Worm (Caenorhabditis elegans) whole organism, young adult: ENCODE measurements around the gene lgc-20.
A peak's percentile ranks its signal among the peaks of the same experiment; 100 is the strongest.

Source experiments
- B0261.1 ChIP-seq: sonication (generic microtip); optimal IDR thresholded peaks from 2 replicates; lab custom pipeline; 2016; ENCODE audit warnings: mild to moderate bottlenecking, missing genetic modification characterization, moderate library complexity, missing compliant biosample characterization
- B0336.3 ChIP-seq: fragments of 200-800 bp; sonication (Bioruptor generic); IDR thresholded peaks from 2 replicates; pipeline ENCODE4 v1.3.6; 2022; ENCODE audit warnings: missing genetic modification characterization, missing compliant biosample characterization
- F10E7.11 ChIP-seq: sonication (generic microtip); optimal IDR thresholded peaks from 2 replicates; lab custom pipeline; 2017; ENCODE audit warnings: mild to moderate bottlenecking, missing genetic modification characterization, moderate library complexity, missing compliant biosample characterization
- F22D6.2 ChIP-seq: sonication (generic microtip); optimal IDR thresholded peaks from 2 replicates; lab custom pipeline; 2016; ENCODE audit warnings: mild to moderate bottlenecking, missing genetic modification characterization, missing compliant biosample characterization
- F39B2.1 ChIP-seq: fragments of 200-800 bp; sonication (Bioruptor generic); IDR thresholded peaks from 2 replicates; pipeline ENCODE4 v1.3.6; 2022; ENCODE audit warnings: missing genetic modification reagents, missing genetic modification characterization, missing compliant biosample characterization
- F49E8.2 ChIP-seq: sonication (generic microtip); optimal IDR thresholded peaks from 3 replicates; lab custom pipeline; 2017; ENCODE audit warnings: missing genetic modification characterization, mild to moderate bottlenecking, missing compliant biosample characterization, antibody characterized with exemption, moderate library complexity; ENCODE audit not compliant: insufficient read depth
- F52B5.7 ChIP-seq: sonication (generic microtip); optimal IDR thresholded peaks from 2 replicates; lab custom pipeline; 2016; ENCODE audit warnings: mild to moderate bottlenecking, missing genetic modification characterization, missing compliant biosample characterization
- F55B11.4 ChIP-seq: sonication (generic microtip); optimal IDR thresholded peaks from 2 replicates; lab custom pipeline; 2016; ENCODE audit warnings: missing compliant biosample characterization, missing genetic modification characterization, borderline replicate concordance; ENCODE audit not compliant: insufficient read depth
- T26A5.8 ChIP-seq: sonication (generic microtip); optimal IDR thresholded peaks from 2 replicates; lab custom pipeline; 2016; ENCODE audit warnings: missing genetic modification characterization, missing compliant biosample characterization
- Y53F4B.3 ChIP-seq: fragments of 200-800 bp; sonication (Bioruptor generic); IDR thresholded peaks from 2 replicates; pipeline ENCODE4 v1.3.6; 2022; ENCODE audit warnings: missing genetic modification reagents, missing genetic modification characterization, missing compliant biosample characterization
- Y53G8AR.9 ChIP-seq: fragments of 200-800 bp; sonication (Bioruptor generic); conservative IDR thresholded peaks from 2 replicates; pipeline ENCODE4 v1.3.6; 2022; ENCODE audit warnings: missing genetic modification reagents, missing genetic modification characterization, missing compliant biosample characterization
- Y56A3A.18 ChIP-seq: fragments of 200-800 bp; sonication (Bioruptor generic); IDR thresholded peaks from 2 replicates; pipeline ENCODE4 v1.3.6; 2022; ENCODE audit warnings: missing genetic modification reagents, missing genetic modification characterization, missing compliant biosample characterization
- Y95B8A.8 ChIP-seq: fragments of 200-800 bp; sonication (Bioruptor generic); IDR thresholded peaks from 2 replicates; pipeline ENCODE4 v1.3.6; 2022; ENCODE audit warnings: missing genetic modification reagents, missing genetic modification characterization, missing compliant biosample characterization
- athp-1 ChIP-seq: sonication (generic microtip); optimal IDR thresholded peaks from 2 replicates; lab custom pipeline; 2017; ENCODE audit warnings: mild to moderate bottlenecking, missing genetic modification characterization, missing compliant biosample characterization
- attf-3 ChIP-seq: fragments of 200-800 bp; sonication (Bioruptor generic); conservative IDR thresholded peaks from 2 replicates; pipeline ENCODE4 v1.3.6; 2022; ENCODE audit warnings: missing genetic modification reagents, missing genetic modification characterization, missing compliant biosample characterization
- attf-5 ChIP-seq: fragments of 200-800 bp; sonication (Bioruptor generic); optimal IDR thresholded peaks from 2 replicates; lab custom pipeline; 2018; ENCODE audit warnings: mild to moderate bottlenecking, missing genetic modification characterization, missing compliant biosample characterization
- bed-1 ChIP-seq: fragments of 200-800 bp; sonication (Bioruptor generic); IDR thresholded peaks from 2 replicates; pipeline ENCODE4 v1.3.6; 2022; ENCODE audit warnings: missing genetic modification reagents, missing genetic modification characterization, missing compliant biosample characterization
- ceh-40 ChIP-seq: fragments of 200-800 bp; sonication (Bioruptor generic); IDR thresholded peaks from 2 replicates; pipeline ENCODE4 v1.3.6; 2022; ENCODE audit warnings: missing genetic modification characterization, missing compliant biosample characterization
- ceh-91 ChIP-seq: fragments of 200-800 bp; sonication (Bioruptor generic); IDR thresholded peaks from 2 replicates; pipeline ENCODE4 v1.3.6; 2022; ENCODE audit warnings: missing genetic modification reagents, missing genetic modification characterization, missing compliant biosample characterization
- dox-1 ChIP-seq: fragments of 200-800 bp; sonication (Bioruptor generic); IDR thresholded peaks from 2 replicates; pipeline ENCODE4 v1.3.6; 2022; ENCODE audit warnings: missing genetic modification reagents, missing genetic modification characterization, missing compliant biosample characterization
- ets-4 ChIP-seq: fragments of 200-800 bp; sonication (Bioruptor generic); optimal IDR thresholded peaks from 2 replicates; lab custom pipeline; 2018; ENCODE audit warnings: mild to moderate bottlenecking, missing genetic modification characterization, missing compliant biosample characterization
- gei-17 ChIP-seq: fragments of 200-800 bp; sonication (Bioruptor generic); optimal IDR thresholded peaks from 2 replicates; lab custom pipeline; 2018; ENCODE audit warnings: mild to moderate bottlenecking, missing genetic modification characterization, missing compliant biosample characterization
- hmg-20 ChIP-seq: fragments of 200-800 bp; sonication (Bioruptor generic); IDR thresholded peaks from 2 replicates; pipeline ENCODE4 v1.3.6; 2022; ENCODE audit warnings: missing genetic modification reagents, missing genetic modification characterization, missing compliant biosample characterization
- hsf-1 ChIP-seq: fragments of 200-800 bp; sonication (Bioruptor generic); IDR thresholded peaks from 2 replicates; pipeline ENCODE4 v1.3.6; 2022; ENCODE audit warnings: missing genetic modification reagents, missing genetic modification characterization, missing compliant biosample characterization
- lin-40 ChIP-seq: sonication (generic microtip); optimal IDR thresholded peaks from 2 replicates; lab custom pipeline; 2016; ENCODE audit warnings: missing genetic modification characterization, mild to moderate bottlenecking, missing compliant biosample characterization, missing genotype, missing genetic modification reagents
- lin-54 ChIP-seq: fragments of 200-800 bp; sonication (Bioruptor generic); optimal IDR thresholded peaks from 2 replicates; lab custom pipeline; 2018; ENCODE audit warnings: mild to moderate bottlenecking, missing genetic modification characterization, missing compliant biosample characterization
- lir-1 ChIP-seq: fragments of 200-800 bp; sonication (Bioruptor generic); conservative IDR thresholded peaks from 2 replicates; pipeline ENCODE4 v1.3.6; 2022; ENCODE audit warnings: missing genetic modification reagents, missing genetic modification characterization, missing compliant biosample characterization
- lsl-1 ChIP-seq: fragments of 200-800 bp; sonication (Bioruptor generic); optimal IDR thresholded peaks from 2 replicates; lab custom pipeline; 2018; ENCODE audit warnings: mild to moderate bottlenecking, missing genetic modification characterization, moderate library complexity, missing compliant biosample characterization
- lsy-27 ChIP-seq: sonication (generic microtip); optimal IDR thresholded peaks from 2 replicates; lab custom pipeline; 2017; ENCODE audit warnings: missing genetic modification characterization, mild to moderate bottlenecking, missing compliant biosample characterization, antibody characterized with exemption, missing genotype, borderline replicate concordance; ENCODE audit not compliant: insufficient read depth
- madf-10 ChIP-seq: sonication (generic microtip); optimal IDR thresholded peaks from 2 replicates; lab custom pipeline; 2016; ENCODE audit warnings: mild to moderate bottlenecking, missing genetic modification characterization, missing compliant biosample characterization
- nfya-2 ChIP-seq: fragments of 200-800 bp; sonication (Bioruptor generic); IDR thresholded peaks from 2 replicates; pipeline ENCODE4 v1.3.6; 2022; ENCODE audit warnings: missing genetic modification reagents, missing genetic modification characterization, missing compliant biosample characterization
- nfyb-1 ChIP-seq: fragments of 200-800 bp; sonication (Bioruptor generic); IDR thresholded peaks from 2 replicates; pipeline ENCODE4 v1.3.6; 2022; ENCODE audit warnings: missing genetic modification reagents, missing genetic modification characterization, missing compliant biosample characterization
- nhr-179 ChIP-seq: sonication (generic microtip); optimal IDR thresholded peaks from 2 replicates; lab custom pipeline; 2016; ENCODE audit warnings: mild to moderate bottlenecking, missing genetic modification characterization, missing compliant biosample characterization
- rcor-1 ChIP-seq: fragments of 200-800 bp; sonication (Bioruptor generic); IDR thresholded peaks from 2 replicates; pipeline ENCODE4 v1.3.6; 2022; ENCODE audit warnings: missing genetic modification reagents, missing genetic modification characterization, missing compliant biosample characterization
- rec-8 ChIP-seq, 2 experiments: sonication (generic microtip); optimal IDR thresholded peaks; 2 replicates each; lab custom pipeline; 2016; ENCODE audit warnings: mild to moderate bottlenecking in 2 of 2, missing genetic modification characterization in 2 of 2, missing genetic modification reagents in 2 of 2, missing genotype in 2 of 2, missing biosample characterization in 1 of 2, missing compliant biosample characterization in 1 of 2, moderate library complexity in 1 of 2
- repo-1 ChIP-seq: sonication (generic microtip); optimal IDR thresholded peaks from 2 replicates; lab custom pipeline; 2017; ENCODE audit warnings: mild to moderate bottlenecking, missing genetic modification characterization, missing compliant biosample characterization
- sdz-38 ChIP-seq: sonication (generic microtip); optimal IDR thresholded peaks from 2 replicates; lab custom pipeline; 2016; ENCODE audit warnings: missing genotype, missing genetic modification characterization, missing compliant biosample characterization
- snpc-4 ChIP-seq, 5 experiments: fragments of 150-350 bp in 1 of 5; sonication (generic microtip) in 4 of 5; optimal IDR thresholded peaks; 2 replicates each; lab custom pipeline; 2014 to 2018; ENCODE audit warnings: missing genetic modification characterization in 5 of 5, missing biosample characterization in 3 of 5, antibody characterized with exemption in 2 of 5, mild to moderate bottlenecking in 2 of 5, missing compliant biosample characterization in 2 of 5, missing genotype in 2 of 5, moderate library complexity in 2 of 5, missing genetic modification reagents in 1 of 5
- tbp1 ChIP-seq: fragments of 200-800 bp; sonication (Bioruptor generic); optimal IDR thresholded peaks from 2 replicates; lab custom pipeline; 2018; ENCODE audit warnings: mild to moderate bottlenecking, missing genetic modification characterization, missing compliant biosample characterization
- tbx-9 ChIP-seq: sonication (generic microtip); optimal IDR thresholded peaks from 2 replicates; lab custom pipeline; 2016; ENCODE audit warnings: borderline replicate concordance, missing genetic modification characterization, inconsistent platforms, missing compliant biosample characterization
- zim-3 ChIP-seq: sonication (generic microtip); optimal IDR thresholded peaks from 2 replicates; lab custom pipeline; 2017; ENCODE audit warnings: mild to moderate bottlenecking, missing genetic modification characterization, moderate library complexity, missing compliant biosample characterization
- ztf-28 ChIP-seq: fragments of 200-800 bp; sonication (Bioruptor generic); IDR thresholded peaks from 2 replicates; pipeline ENCODE4 v1.3.6; 2022; ENCODE audit warnings: missing genetic modification reagents, missing genetic modification characterization, missing compliant biosample characterization
- ztf-3 ChIP-seq: fragments of 200-800 bp; sonication (Bioruptor generic); optimal IDR thresholded peaks from 2 replicates; lab custom pipeline; 2018; ENCODE audit warnings: mild to moderate bottlenecking, missing genetic modification characterization, missing compliant biosample characterization
- ztf-6 ChIP-seq: fragments of 200-800 bp; sonication (Bioruptor generic); IDR thresholded peaks from 2 replicates; pipeline ENCODE4 v1.3.6; 2022; ENCODE audit warnings: missing genetic modification reagents, missing genetic modification characterization, missing compliant biosample characterization

Gene lgc-20

DNA sequence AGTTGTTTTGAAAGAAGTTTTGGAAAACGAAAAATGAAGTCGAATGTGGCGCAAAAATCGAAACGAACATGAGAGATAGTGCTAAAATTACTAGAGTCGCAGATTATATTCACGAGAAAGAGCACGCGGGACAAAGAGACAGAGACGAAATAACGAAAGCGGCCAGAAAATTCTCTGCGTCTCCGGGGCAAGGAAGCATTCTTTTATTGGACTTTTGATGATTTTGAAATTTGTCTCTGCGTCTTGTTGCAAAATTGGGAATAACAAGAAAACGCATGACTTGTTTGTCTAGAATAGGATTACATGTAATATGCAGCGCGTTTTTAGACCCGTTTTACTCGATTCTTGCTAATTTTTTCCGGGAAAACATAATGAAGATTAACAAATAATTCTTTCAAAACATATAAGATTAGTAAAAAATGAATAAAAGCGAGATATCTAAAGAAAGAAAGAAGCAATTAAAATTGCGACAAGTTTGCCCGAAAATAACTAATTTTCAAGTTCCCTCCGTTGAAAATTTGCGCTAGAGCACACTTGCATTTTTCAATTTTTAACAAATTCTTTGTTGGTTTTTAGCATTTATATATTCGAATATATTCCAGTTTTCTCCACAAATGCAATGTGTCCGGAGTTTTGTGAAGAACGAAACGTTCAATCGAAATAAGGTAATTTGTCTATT, 4.6 kb upstream of the lgc-20 start, which contains the start of the genes B0491.6 and pigm-1 (continued):
- no peak for TF ChIP-seq F22D6.2 (tag; lab: Kevin White, UChicago)
- TF ChIP-seq attf-3 (GFP tag; lab: Robert Waterston, UW): no peak
- TF ChIP-seq sdz-38 (tag; lab: Kevin White, UChicago): no peak

DNA sequence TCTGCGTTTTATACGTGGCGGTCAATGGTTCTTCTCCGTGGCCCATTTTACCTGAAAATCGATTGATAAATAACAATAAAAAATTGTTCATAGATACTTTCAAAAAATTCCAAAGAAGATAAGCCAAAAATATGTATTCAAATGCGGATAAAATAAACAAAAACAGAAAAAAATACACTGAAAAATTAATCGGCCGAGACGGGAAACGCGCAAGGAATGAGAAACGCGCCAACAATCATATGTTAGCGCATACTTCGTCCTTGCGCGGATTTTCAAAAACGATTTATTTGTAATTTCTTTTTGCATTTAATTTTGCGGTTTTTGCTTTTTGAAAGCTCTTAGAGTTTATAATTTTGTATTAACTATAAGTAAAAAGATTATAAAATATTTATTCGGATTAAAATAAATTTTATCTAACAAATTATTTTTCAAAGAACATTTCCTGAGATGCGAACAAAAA, 2.2 kb upstream of the lgc-20 start, which contains the start of gene nduf-11:
Gene nduf-11, minus strand, starts transcription at position 51 of the 460 bp plus-strand sequence.
- TF ChIP-seq ceh-91 (GFP tag; lab: Robert Waterston, UW): peak; percentile 52; the same call in 1 of the 2 replicates
- 0 out of 2 replicates have a peak, but pooled peaks have one; percentile 57 for TF ChIP-seq Y56A3A.18
- TF ChIP-seq nfyb-1: peak; percentile 79
- TF ChIP-seq bed-1 (GFP tag; lab: Robert Waterston, UW): no peak
- no peak for TF ChIP-seq F55B11.4 (tag; lab: Kevin White, UChicago)
- no peak for TF ChIP-seq B0261.1 (tag; lab: Kevin White, UChicago)
- TF ChIP-seq hmg-20 (GFP tag; lab: Robert Waterston, UW): 0 out of 2 replicates have a peak, but pooled peaks have one; percentile 31
- peak; percentile 75 for TF ChIP-seq lin-40 (tag; lab: Kevin White, UChicago)
- peak; percentile 61 for TF ChIP-seq dox-1 (GFP tag; lab: Robert Waterston, UW)
- TF ChIP-seq gei-17 (GFP tag; lab: Kevin White, UChicago): no peak
- TF ChIP-seq nfya-2 (GFP tag; lab: Robert Waterston, UW): no peak
- peak; percentile 96 for TF ChIP-seq lin-54 (GFP tag; lab: Kevin White, UChicago)
- no peak for TF ChIP-seq F22D6.2 (tag; lab: Kevin White, UChicago)
- TF ChIP-seq ztf-28: no peak
- TF ChIP-seq snpc-4 (GFP tag; optimal IDR thresholded peaks at IDR 0.05; lab: Kevin White, UChicago): no peak
- TF ChIP-seq snpc-4 (tag; optimal IDR thresholded peaks at IDR 0.05; lab: Kevin White, UChicago): peak; percentile 32 to 70 (median 51)
- no peak for TF ChIP-seq zim-3 (tag; lab: Kevin White, UChicago)
- TF ChIP-seq F52B5.7 (tag; lab: Kevin White, UChicago): no peak
- peak; percentile 57; the same call in 1 of the 2 replicates for TF ChIP-seq hsf-1 (GFP tag; lab: Robert Waterston, UW)
- peak; percentile 51 for TF ChIP-seq rcor-1 (GFP tag; lab: Robert Waterston, UW)
- peak; percentile 38 for TF ChIP-seq athp-1
- no peak for TF ChIP-seq nhr-179 (tag; lab: Kevin White, UChicago)
- TF ChIP-seq lsy-27 (tag; lab: Kevin White, UChicago): no peak
- peak; percentile 72 for TF ChIP-seq lsl-1
- TF ChIP-seq F49E8.2 (tag; lab: Kevin White, UChicago): no peak
- no peak for TF ChIP-seq T26A5.8 (tag; lab: Kevin White, UChicago)
- peak; percentile 60 for TF ChIP-seq repo-1 (tag; lab: Kevin White, UChicago)
- no peak for TF ChIP-seq F39B2.1 (GFP tag; lab: Robert Waterston, UW)
- peak; percentile 77 for TF ChIP-seq Y53G8AR.9 (GFP tag; lab: Robert Waterston, UW)
- TF ChIP-seq madf-10: peak; percentile 30
- no peak for TF ChIP-seq ztf-6 (GFP tag; lab: Robert Waterston, UW)
- peak; percentile 63 for TF ChIP-seq tbp1 (GFP tag; lab: Kevin White, UChicago)
- no peak for TF ChIP-seq ets-4 (GFP tag; lab: Kevin White, UChicago)
- TF ChIP-seq tbx-9: no peak
- 0 out of 2 replicates have a peak, but pooled peaks have one; percentile 11 for TF ChIP-seq Y95B8A.8 (GFP tag; lab: Robert Waterston, UW)
- TF ChIP-seq lir-1: 0 out of 2 replicates have a peak, but pooled peaks have one; percentile 46
- peak; percentile 81 for TF ChIP-seq attf-5 (GFP tag; lab: Kevin White, UChicago)
- no peak for TF ChIP-seq F10E7.11 (tag; lab: Kevin White, UChicago)
- peak; percentile 85 for TF ChIP-seq B0336.3 (GFP tag; lab: Robert Waterston, UW)
- no peak for TF ChIP-seq ztf-3
- TF ChIP-seq Y53F4B.3 (GFP tag; lab: Robert Waterston, UW): no peak
- no peak for TF ChIP-seq rec-8 (tag; optimal IDR thresholded peaks at IDR 0.05; lab: Kevin White, UChicago)
- no peak for TF ChIP-seq ceh-40
